Fruit fly (Drosophila melanogaster): ENCODE data around the gene PolZ2.

PolZ2 gene

DNA sequence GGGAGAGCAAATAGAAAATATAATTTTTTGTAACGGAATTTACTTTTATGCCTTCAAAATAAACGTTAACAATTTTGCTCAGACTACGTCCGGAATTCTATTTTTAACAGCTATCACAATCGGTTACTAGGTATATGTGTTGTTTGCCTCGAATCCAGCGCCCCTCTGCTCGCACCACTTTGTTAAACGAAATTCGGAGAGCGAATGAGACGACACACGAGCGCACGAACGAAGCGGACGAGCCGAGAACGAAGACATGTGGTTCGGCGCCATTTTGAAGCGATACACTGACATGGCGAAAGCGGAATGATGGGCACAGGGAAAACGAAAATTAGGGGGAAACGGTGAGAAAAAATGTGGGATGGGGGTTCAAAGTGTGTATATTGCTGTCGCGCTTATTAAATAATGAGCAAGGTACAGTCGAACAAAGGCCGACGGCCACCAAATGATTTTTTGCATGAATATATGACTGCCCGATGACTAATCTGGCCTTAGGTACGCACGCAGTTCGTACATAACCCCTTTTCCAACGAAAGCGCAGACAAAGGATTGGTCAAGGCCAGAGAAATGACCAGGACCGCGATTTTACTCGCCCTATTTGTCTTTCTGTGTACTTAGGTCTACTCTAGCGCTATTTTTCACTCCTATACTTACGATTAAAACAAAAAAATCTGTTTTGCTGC lies 11.8 kb downstream of the PolZ2 start (continued):
- TF ChIP-seq Pdp1 (GFP tag; optimal IDR thresholded peaks at IDR 0.05) (peak in 1 of 2 experiments; percentile 82), Nf-YC (tag; optimal IDR thresholded peaks at IDR 0.05) (peak; percentile 53), stc (GFP tag; IDR thresholded peaks at IDR 0.05) (no peak), CG13775 (GFP tag; optimal IDR thresholded peaks at IDR 0.05) (no peak), emc (GFP tag; optimal IDR thresholded peaks at IDR 0.05) (no peak), Hmx (GFP tag; optimal IDR thresholded peaks at IDR 0.05) (no peak), YL-1 (GFP tag; optimal IDR thresholded peaks at IDR 0.05) (peak; percentile 84), Rfx (GFP tag; IDR thresholded peaks at IDR 0.05) (no peak), CG18011 (GFP tag; optimal IDR thresholded peaks at IDR 0.05) (no peak), CG11560 (tag; IDR thresholded peaks at IDR 0.05) (no peak), psq (GFP tag; optimal IDR thresholded peaks at IDR 0.05) (peak; percentile 95), Poxn (GFP tag; IDR thresholded peaks at IDR 0.05) (no peak), B-H2 (GFP tag; optimal IDR thresholded peaks at IDR 0.05) (peak; percentile 79), CG32772 (GFP tag; IDR thresholded peaks at IDR 0.05) (no peak), Hr3 (GFP tag; optimal IDR thresholded peaks at IDR 0.05) (no peak), fd3F (GFP tag; optimal IDR thresholded peaks at IDR 0.05) (no peak), CG14710 (tag; optimal IDR thresholded peaks at IDR 0.05) (no peak), D19B (GFP tag; optimal IDR thresholded peaks at IDR 0.05) (no peak), CG3995 (GFP tag; optimal IDR thresholded peaks at IDR 0.05) (no peak), sisA (GFP tag; IDR thresholded peaks at IDR 0.05) (no peak), eve (GFP tag; optimal IDR thresholded peaks at IDR 0.05) (no peak), CG7987 (GFP tag; optimal IDR thresholded peaks at IDR 0.05) (peak; percentile 60), trh (GFP tag; optimal IDR thresholded peaks at IDR 0.05) (no peak), Elba2 (GFP tag; optimal IDR thresholded peaks at IDR 0.05) (no peak), Fer2 (tag; optimal IDR thresholded peaks at IDR 0.05) (no peak), CG12219 (GFP tag; optimal IDR thresholded peaks at IDR 0.05) (no peak), NfI (GFP tag; optimal IDR thresholded peaks at IDR 0.05) (peak; percentile 13), CG9932 (GFP tag; IDR thresholded peaks at IDR 0.05) (no peak), CG2202 (tag; optimal IDR thresholded peaks at IDR 0.05) (no peak), caup (GFP tag; optimal IDR thresholded peaks at IDR 0.05; ENCODE audit: severe bottlenecking) (peak; percentile 39), CG4617 (GFP tag; optimal IDR thresholded peaks at IDR 0.05; ENCODE audit: borderline replicate concordance) (no peak), CG8359 (GFP tag; optimal IDR thresholded peaks at IDR 0.05; ENCODE audit: borderline replicate concordance) (no peak), CG4854 (GFP tag; optimal IDR thresholded peaks at IDR 0.05) (no peak), H2.0 (GFP tag; IDR thresholded peaks at IDR 0.05) (no peak), Mrtf (GFP tag; IDR thresholded peaks at IDR 0.05) (no peak), ap (GFP tag; IDR thresholded peaks at IDR 0.05) (no peak), pb (GFP tag; optimal IDR thresholded peaks at IDR 0.05) (peak; percentile 5), CG10565 (GFP tag; optimal IDR thresholded peaks at IDR 0.05) (no peak), CG7357 (GFP tag; IDR thresholded peaks at IDR 0.05) (no peak), CG13287 (GFP tag; IDR thresholded peaks at IDR 0.05; ENCODE audit: partially characterized antibody) (no peak), Atf6 (GFP tag; IDR thresholded peaks at IDR 0.05) (no peak), CG18262 (tag; optimal IDR thresholded peaks at IDR 0.05) (no peak), mirr (GFP tag; optimal IDR thresholded peaks at IDR 0.05) (peak; percentile 75), CG13296 (GFP tag; optimal IDR thresholded peaks at IDR 0.05) (peak; percentile 33), repo (GFP tag; optimal IDR thresholded peaks at IDR 0.05) (no peak), nmo (GFP tag; optimal IDR thresholded peaks at IDR 0.05) (no peak), Hmr (GFP tag; optimal IDR thresholded peaks at IDR 0.05) (peak; percentile 9), run (tag; optimal IDR thresholded peaks at IDR 0.05) (no peak), Adf1 (GFP tag; IDR thresholded peaks at IDR 0.05) (no peak), Eip74EF (GFP tag; optimal IDR thresholded peaks at IDR 0.05) (peak in 1 of 2 experiments; percentile 33)

Data from whole organism, embryonic.